Fruit fly (Drosophila melanogaster) whole organism, embryonic: Measurements from ENCODE around the gene miple1.

Source experiments
- Ada2b ChIP-seq: fragments of 200-800 bp; sonication (Bioruptor generic); IDR thresholded peaks from 2 replicates; pipeline ENCODE4 v1.3.6; 2022; ENCODE audit warnings: missing biosample characterization, missing genetic modification characterization
- Atf3 ChIP-seq: fragments of 200-800 bp; sonication (Bioruptor generic); optimal IDR thresholded peaks from 3 replicates; lab custom pipeline; 2016; ENCODE audit warnings: missing biosample characterization, missing genetic modification characterization
- B-H2 ChIP-seq: fragments of 200-800 bp; sonication (Bioruptor generic); optimal IDR thresholded peaks from 2 replicates; lab custom pipeline; 2018; ENCODE audit warnings: missing biosample characterization, mild to moderate bottlenecking, missing genetic modification characterization
- BEAF-32 ChIP-seq: fragments of 200-800 bp; sonication (Bioruptor generic); optimal IDR thresholded peaks from 3 replicates; lab custom pipeline; 2017; ENCODE audit warnings: missing biosample characterization, missing genetic modification characterization, mild to moderate bottlenecking, moderate library complexity, missing genetic modification reagents
- Blimp-1 ChIP-seq: fragments of 200-800 bp; sonication (Bioruptor generic); optimal IDR thresholded peaks from 3 replicates; lab custom pipeline; 2018; ENCODE audit warnings: missing biosample characterization, missing genetic modification characterization, mild to moderate bottlenecking, moderate library complexity, missing genetic modification reagents
- CG10366 ChIP-seq: fragments of 200-800 bp; sonication (Bioruptor generic); IDR thresholded peaks from 2 replicates; pipeline ENCODE4 v1.3.6; 2022; ENCODE audit warnings: missing biosample characterization, missing genetic modification characterization
- CG10979 ChIP-seq: fragments of 200-800 bp; sonication (Bioruptor generic); optimal IDR thresholded peaks from 2 replicates; lab custom pipeline; 2018; ENCODE audit warnings: missing biosample characterization, mild to moderate bottlenecking, missing genetic modification characterization, moderate library complexity
- CG12104 ChIP-seq: fragments of 200-800 bp; sonication (Bioruptor generic); optimal IDR thresholded peaks from 3 replicates; lab custom pipeline; 2016; ENCODE audit warnings: missing biosample characterization, missing genetic modification characterization
- CG13894 ChIP-seq: fragments of 200-800 bp; sonication (Bioruptor generic); optimal IDR thresholded peaks from 3 replicates; lab custom pipeline; 2018; ENCODE audit warnings: missing biosample characterization, mild to moderate bottlenecking, missing genetic modification characterization, moderate library complexity
- CG15696 ChIP-seq: fragments of 200-800 bp; sonication (Bioruptor generic); optimal IDR thresholded peaks from 2 replicates; lab custom pipeline; 2019; ENCODE audit warnings: missing biosample characterization, mild to moderate bottlenecking, missing genetic modification characterization, moderate library complexity
- CG16863 ChIP-seq: fragments of 200-800 bp; sonication (Bioruptor generic); optimal IDR thresholded peaks from 3 replicates; lab custom pipeline; 2016; ENCODE audit warnings: missing biosample characterization, missing genetic modification characterization
- CG17385 ChIP-seq: fragments of 200-800 bp; sonication (Bioruptor generic); optimal IDR thresholded peaks from 3 replicates; lab custom pipeline; 2018; ENCODE audit warnings: missing biosample characterization, mild to moderate bottlenecking, missing genetic modification characterization
- CG3065 ChIP-seq: fragments of 200-800 bp; sonication (Bioruptor generic); optimal IDR thresholded peaks from 2 replicates; lab custom pipeline; 2016; ENCODE audit warnings: missing biosample characterization, missing genetic modification characterization
- CG31388 ChIP-seq: fragments of 200-800 bp; sonication (Bioruptor generic); optimal IDR thresholded peaks from 2 replicates; lab custom pipeline; 2016; ENCODE audit warnings: missing biosample characterization, missing genetic modification characterization
- CG3281 ChIP-seq: fragments of 200-800 bp; sonication (Bioruptor generic); optimal IDR thresholded peaks from 3 replicates; lab custom pipeline; 2017; ENCODE audit warnings: missing biosample characterization, mild to moderate bottlenecking, missing genetic modification characterization
- CG4424 ChIP-seq: fragments of 200-800 bp; sonication (Bioruptor generic); optimal IDR thresholded peaks from 3 replicates; lab custom pipeline; 2016; ENCODE audit warnings: missing biosample characterization, missing genetic modification characterization
- CG4730 ChIP-seq: fragments of 200-800 bp; sonication (Bioruptor generic); IDR thresholded peaks from 2 replicates; pipeline ENCODE4 v1.3.6; 2022; ENCODE audit warnings: missing biosample characterization, missing genetic modification characterization
- CG5953 ChIP-seq: fragments of 200-800 bp; sonication (Bioruptor generic); IDR thresholded peaks from 2 replicates; pipeline ENCODE4 v1.3.6; 2022; ENCODE audit warnings: missing biosample characterization, missing genetic modification characterization
- CG6272 ChIP-seq: fragments of 200-800 bp; sonication (Bioruptor generic); IDR thresholded peaks from 2 replicates; pipeline ENCODE4 v1.3.6; 2022; ENCODE audit warnings: missing biosample characterization, missing genetic modification characterization
- CG7357 ChIP-seq: fragments of 200-800 bp; sonication (Bioruptor generic); IDR thresholded peaks from 3 replicates; pipeline ENCODE4 v1.3.6; 2022; ENCODE audit warnings: missing biosample characterization, missing genetic modification characterization
- CG7372 ChIP-seq: fragments of 200-800 bp; sonication (Bioruptor generic); IDR thresholded peaks from 2 replicates; pipeline ENCODE4 v1.3.6; 2022; ENCODE audit warnings: missing biosample characterization, missing genetic modification characterization
- CG7987 ChIP-seq: fragments of 200-800 bp; sonication (Bioruptor generic); optimal IDR thresholded peaks from 2 replicates; lab custom pipeline; 2018; ENCODE audit warnings: missing biosample characterization, mild to moderate bottlenecking, missing genetic modification characterization, moderate library complexity
- CG8388 ChIP-seq: fragments of 200-800 bp; sonication (Bioruptor generic); optimal IDR thresholded peaks from 2 replicates; lab custom pipeline; 2019; ENCODE audit warnings: missing biosample characterization, mild to moderate bottlenecking, missing genetic modification characterization, moderate library complexity
- CG8478 ChIP-seq: fragments of >200 bp; optimal IDR thresholded peaks from 2 replicates; lab custom pipeline; 2018
- Dref ChIP-seq: fragments of 200-800 bp; sonication (Bioruptor generic); IDR thresholded peaks from 2 replicates; pipeline ENCODE4 v1.3.6; 2022; ENCODE audit warnings: missing biosample characterization, missing genetic modification characterization
- HLH4C ChIP-seq: fragments of 200-800 bp; sonication (Bioruptor generic); IDR thresholded peaks from 3 replicates; pipeline ENCODE4 v1.3.6; 2022; ENCODE audit warnings: missing biosample characterization, missing genetic modification characterization; ENCODE audit not compliant: partially characterized antibody
- Sry-β ChIP-seq: fragments of 200-800 bp; sonication (Bioruptor generic); optimal IDR thresholded peaks from 2 replicates; lab custom pipeline; 2018; ENCODE audit warnings: missing biosample characterization, mild to moderate bottlenecking, missing genetic modification characterization, moderate library complexity
- Ssrp ChIP-seq: fragments of 200-800 bp; sonication (Bioruptor generic); optimal IDR thresholded peaks from 2 replicates; lab custom pipeline; 2018; ENCODE audit warnings: missing biosample characterization, mild to moderate bottlenecking, missing genetic modification characterization, moderate library complexity
- ash1 ChIP-seq: fragments of 200-800 bp; sonication (Bioruptor generic); optimal IDR thresholded peaks from 2 replicates; lab custom pipeline; 2018; ENCODE audit warnings: missing biosample characterization, mild to moderate bottlenecking, missing genetic modification characterization
- bigmax ChIP-seq: fragments of 200-800 bp; sonication (Bioruptor generic); optimal IDR thresholded peaks from 2 replicates; lab custom pipeline; 2018; ENCODE audit warnings: missing biosample characterization, mild to moderate bottlenecking, missing genetic modification characterization
- cad ChIP-seq: fragments of >200 bp; optimal IDR thresholded peaks from 2 replicates; lab custom pipeline; 2017; ENCODE audit warnings: missing biosample characterization, missing genetic modification characterization
- eyg ChIP-seq: fragments of 200-800 bp; sonication (Bioruptor generic); optimal IDR thresholded peaks from 3 replicates; lab custom pipeline; 2016; ENCODE audit warnings: missing biosample characterization, missing genetic modification characterization
- gem ChIP-seq: fragments of 200-800 bp; sonication (Bioruptor generic); optimal IDR thresholded peaks from 2 replicates; lab custom pipeline; 2019; ENCODE audit warnings: missing biosample characterization, mild to moderate bottlenecking, missing genetic modification characterization, moderate library complexity
- gfzf ChIP-seq: fragments of 200-800 bp; sonication (Bioruptor generic); optimal IDR thresholded peaks from 2 replicates; lab custom pipeline; 2016; ENCODE audit warnings: missing biosample characterization, mild to moderate bottlenecking, missing genetic modification characterization, moderate library complexity
- h ChIP-seq: fragments of >200 bp; optimal IDR thresholded peaks from 2 replicates; lab custom pipeline; 2017
- hbn ChIP-seq: fragments of 200-800 bp; sonication (Bioruptor generic); IDR thresholded peaks from 2 replicates; pipeline ENCODE4 v1.3.6; 2022; ENCODE audit warnings: missing biosample characterization, missing genetic modification characterization; ENCODE audit not compliant: partially characterized antibody
- kay ChIP-seq: fragments of 200-800 bp; sonication (Bioruptor generic); optimal IDR thresholded peaks from 2 replicates; lab custom pipeline; 2016; ENCODE audit warnings: missing biosample characterization, missing genetic modification characterization
- klu ChIP-seq: fragments of 200-800 bp; sonication (Bioruptor generic); IDR thresholded peaks from 2 replicates; pipeline ENCODE4 v1.3.6; 2022; ENCODE audit warnings: missing biosample characterization, missing genetic modification characterization
- lov ChIP-seq, 2 experiments: fragments of 200-800 bp in 1 of 2; fragments of >200 bp in 1 of 2; sonication (Bioruptor generic) in 1 of 2; IDR thresholded peaks in 1 of 2; optimal IDR thresholded peaks in 1 of 2; 2 replicates in 1 of 2; 3 replicates in 1 of 2; pipeline versions ENCODE4 v1.3.6 to Lab custom; 2017 to 2022; ENCODE audit warnings: missing biosample characterization in 1 of 2, missing genetic modification characterization in 1 of 2
- pho ChIP-seq: fragments of 200-800 bp; sonication (Bioruptor generic); optimal IDR thresholded peaks from 2 replicates; lab custom pipeline; 2016; ENCODE audit warnings: missing biosample characterization, missing genetic modification characterization
- pnt ChIP-seq: fragments of 200-800 bp; sonication (Bioruptor generic); optimal IDR thresholded peaks from 3 replicates; lab custom pipeline; 2016; ENCODE audit warnings: missing biosample characterization, missing genetic modification characterization
- repo ChIP-seq: fragments of 200-800 bp; sonication (Bioruptor generic); optimal IDR thresholded peaks from 2 replicates; lab custom pipeline; 2016; ENCODE audit warnings: missing biosample characterization, missing genetic modification characterization
- scrt ChIP-seq: fragments of 200-800 bp; sonication (Bioruptor generic); optimal IDR thresholded peaks from 2 replicates; lab custom pipeline; 2018; ENCODE audit warnings: missing biosample characterization, mild to moderate bottlenecking, missing genetic modification characterization, moderate library complexity
- slbo ChIP-seq: fragments of 200-800 bp; sonication (Bioruptor generic); IDR thresholded peaks from 2 replicates; pipeline ENCODE4 v1.3.6; 2022; ENCODE audit warnings: missing biosample characterization, missing genetic modification characterization
- sqz ChIP-seq: fragments of 200-800 bp; sonication (Bioruptor generic); optimal IDR thresholded peaks from 3 replicates; lab custom pipeline; 2018; ENCODE audit warnings: missing biosample characterization, mild to moderate bottlenecking, missing genetic modification characterization
- ttk ChIP-seq: fragments of 200-800 bp; sonication (Bioruptor generic); IDR thresholded peaks from 2 replicates; pipeline ENCODE4 v2.1.2; 2022; ENCODE audit warnings: missing biosample characterization, missing genetic modification characterization
- unpg ChIP-seq: fragments of 200-800 bp; sonication (Bioruptor generic); optimal IDR thresholded peaks from 3 replicates; lab custom pipeline; 2018; ENCODE audit warnings: missing biosample characterization, mild to moderate bottlenecking, missing genetic modification characterization, moderate library complexity
- wek ChIP-seq: fragments of 200-800 bp; sonication (Bioruptor generic); optimal IDR thresholded peaks from 3 replicates; lab custom pipeline; 2018; ENCODE audit warnings: missing biosample characterization, mild to moderate bottlenecking, missing genetic modification characterization, moderate library complexity
- zen2 ChIP-seq: fragments of 200-800 bp; sonication (Bioruptor generic); IDR thresholded peaks from 3 replicates; pipeline ENCODE4 v1.3.6; 2022; ENCODE audit warnings: missing biosample characterization, missing genetic modification characterization; ENCODE audit not compliant: partially characterized antibody
- zfh1 ChIP-seq: fragments of 200-800 bp; sonication (Bioruptor generic); IDR thresholded peaks from 3 replicates; pipeline ENCODE4 v1.3.6; 2022; ENCODE audit warnings: missing biosample characterization, missing genetic modification characterization

The miple1 gene

DNA sequence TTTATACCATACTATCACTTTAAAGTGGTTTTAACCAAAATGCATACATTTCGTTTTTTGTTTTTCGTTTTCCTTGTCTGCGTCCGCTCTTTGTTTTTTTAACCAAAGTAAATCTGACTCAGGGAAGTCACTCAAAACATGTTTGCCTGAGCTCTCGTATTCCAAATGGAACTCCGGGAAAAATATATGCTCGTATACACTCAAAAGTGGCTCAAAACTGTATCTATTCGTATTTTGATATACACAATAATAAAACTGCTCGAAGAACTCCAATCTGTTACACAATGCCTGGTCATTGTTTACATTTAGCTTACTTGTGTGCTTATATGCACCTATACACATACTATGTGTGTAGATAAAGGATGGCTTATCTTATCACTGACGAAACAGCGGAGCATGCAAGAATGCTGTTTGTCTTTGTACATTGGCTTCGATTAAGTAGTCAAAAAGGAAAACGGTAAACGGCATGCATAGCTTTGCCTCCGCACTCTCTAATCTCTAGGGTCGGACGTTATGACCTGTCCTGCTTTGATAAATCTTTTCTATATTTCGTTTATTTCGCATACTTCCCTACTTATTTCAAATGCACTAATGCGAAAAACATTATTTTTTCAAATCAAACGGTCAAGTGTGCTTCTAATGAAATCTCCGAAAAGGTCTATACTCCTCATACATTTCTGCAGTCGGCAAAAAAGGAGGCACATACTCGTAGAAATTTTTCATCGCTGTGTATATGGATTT lies 3.8 kb downstream of the miple1 start, which contains the start of gene miple2 (continued):
- TF ChIP-seq Atf3 (GFP tag; lab: Kevin White, UChicago) (no peak), ttk (GFP tag; lab: Robert Waterston, UW) (no peak), CG7372 (no peak), Blimp-1 (GFP tag; lab: Kevin White, UChicago) (no peak), scrt (GFP tag; lab: Kevin White, UChicago) (peak; percentile 11), slbo (no peak), CG5953 (GFP tag; lab: Robert Waterston, UW) (no peak), B-H2 (no peak), ash1 (GFP tag; lab: Kevin White, UChicago) (no peak), wek (GFP tag; lab: Kevin White, UChicago) (peak; percentile 73), CG10366 (GFP tag; lab: Robert Waterston, UW) (no peak), CG3281 (GFP tag; lab: Kevin White, UChicago) (peak; percentile 68), eyg (GFP tag; lab: Kevin White, UChicago) (no peak), CG17385 (GFP tag; lab: Kevin White, UChicago) (peak; percentile 52), Dref (GFP tag; lab: Robert Waterston, UW) (no peak), kay (GFP tag; lab: Kevin White, UChicago) (peak; percentile 28), Sry-β (GFP tag; lab: Kevin White, UChicago) (peak; percentile 44), zen2 (GFP tag; lab: Robert Waterston, UW) (no peak), sqz (peak; percentile 14), CG4424 (GFP tag; lab: Kevin White, UChicago) (peak; percentile 42), CG7357 (GFP tag; lab: Robert Waterston, UW) (no peak), BEAF-32 (GFP tag; lab: Kevin White, UChicago) (no peak), CG31388 (no peak), CG13894 (tag; lab: Kevin White, UChicago) (peak; percentile 46), CG6272 (GFP tag; lab: Robert Waterston, UW) (no peak), CG12104 (GFP tag; lab: Kevin White, UChicago) (peak; percentile 38), CG10979 (peak; percentile 58), zfh1 (GFP tag; lab: Robert Waterston, UW) (0 out of 3 replicates have a peak, but pooled peaks have one; percentile 6), pho (GFP tag; lab: Kevin White, UChicago) (peak; percentile 3), h (lab: Kevin White, UChicago) (no peak), lov (optimal IDR thresholded peaks at IDR 0.05; lab: Kevin White, UChicago) (no peak), lov (GFP tag; IDR thresholded peaks at IDR 0.05; lab: Robert Waterston, UW) (no peak), repo (GFP tag; lab: Kevin White, UChicago) (no peak), gfzf (no peak), Ssrp (tag; lab: Kevin White, UChicago) (peak; percentile 35), CG15696 (peak; percentile 65), cad (GFP tag; lab: Kevin White, UChicago) (no peak), CG16863 (GFP tag; lab: Kevin White, UChicago) (peak; percentile 55), CG8478 (no peak), bigmax (GFP tag; lab: Kevin White, UChicago) (peak; percentile 7), CG4730 (GFP tag; lab: Robert Waterston, UW) (no peak), klu (GFP tag; lab: Robert Waterston, UW) (no peak), pnt (GFP tag; lab: Kevin White, UChicago) (no peak), CG3065 (GFP tag; lab: Kevin White, UChicago) (no peak), CG8388 (GFP tag; lab: Kevin White, UChicago) (peak; percentile 32), CG7987 (GFP tag; lab: Kevin White, UChicago) (peak; percentile 36), hbn (GFP tag; lab: Robert Waterston, UW) (no peak), unpg (GFP tag; lab: Kevin White, UChicago) (peak; percentile 25), HLH4C (GFP tag; lab: Robert Waterston, UW) (no peak), Ada2b (GFP tag; lab: Robert Waterston, UW) (no peak), gem (tag; lab: Kevin White, UChicago) (no peak)
